Fruit fly (Drosophila melanogaster): ENCODE data around the gene CG14325.

dm6 chr3R:17596236-17596635, 30.7 kb upstream of the CG14325 start, which contains the start of gene CG7606:
- TF ChIP-seq lola (GFP tag; optimal IDR thresholded peaks at IDR 0.05) (no peak), br (GFP tag; optimal IDR thresholded peaks at IDR 0.05) (no peak), Sp1 (GFP tag; optimal IDR thresholded peaks at IDR 0.05) (no peak), fru (GFP tag; optimal IDR thresholded peaks at IDR 0.05) (no peak), dl (GFP tag; optimal IDR thresholded peaks at IDR 0.05; ENCODE audit: insufficient read depth in 1 of 2, partially characterized antibody in 2 of 2) (no peak), ey (GFP tag; optimal IDR thresholded peaks at IDR 0.05) (no peak), sv (GFP tag; optimal IDR thresholded peaks at IDR 0.05) (no peak), psq (GFP tag; optimal IDR thresholded peaks at IDR 0.05) (no peak), Hr78 (GFP tag; optimal IDR thresholded peaks at IDR 0.05) (no peak), Hr83 (GFP tag; optimal IDR thresholded peaks at IDR 0.05; ENCODE audit: poor library complexity, severe bottlenecking) (no peak), Myc (optimal IDR thresholded peaks at IDR 0.05) (no peak), OdsH (GFP tag; optimal IDR thresholded peaks at IDR 0.05) (no peak)
